Fruit fly (Drosophila melanogaster): ENCODE measurements around the gene CG8188.

CG8188 gene

dm6 chrX:17713740-17714135 lies 10.9 kb upstream of the CG8188 start (continued):
- TF ChIP-seq btn (GFP tag; optimal IDR thresholded peaks at IDR 0.05) (peak; percentile 70), lov (optimal IDR thresholded peaks at IDR 0.05) (no peak), lov (GFP tag; IDR thresholded peaks at IDR 0.05) (0 out of 3 replicates have a peak, but pooled peaks have one; percentile 36), toy (GFP tag; IDR thresholded peaks at IDR 0.05) (peak; percentile 57; the same call in 1 of the 2 replicates), Adf1 (GFP tag; IDR thresholded peaks at IDR 0.05) (no peak), ac (GFP tag; optimal IDR thresholded peaks at IDR 0.05) (no peak), CG10543 (GFP tag; optimal IDR thresholded peaks at IDR 0.05) (peak; percentile 37), CG13624 (GFP tag; optimal IDR thresholded peaks at IDR 0.05) (peak; percentile 38), usp (GFP tag; optimal IDR thresholded peaks at IDR 0.05) (no peak), chinmo (GFP tag; IDR thresholded peaks at IDR 0.05; ENCODE audit: partially characterized antibody) (no peak), fu2 (GFP tag; optimal IDR thresholded peaks at IDR 0.05) (peak; percentile 32), CG10979 (tag; optimal IDR thresholded peaks at IDR 0.05) (peak; percentile 58), lola (GFP tag; optimal IDR thresholded peaks at IDR 0.05) (peak in 1 of 3 experiments; percentile 6), psq (GFP tag; optimal IDR thresholded peaks at IDR 0.05) (no peak), CG1603 (tag; optimal IDR thresholded peaks at IDR 0.05) (peak; percentile 86), zfh1 (GFP tag; IDR thresholded peaks at IDR 0.05) (peak; percentile 88), CG30403 (GFP tag; optimal IDR thresholded peaks at IDR 0.05) (peak; percentile 51), pho (GFP tag; optimal IDR thresholded peaks at IDR 0.05) (peak; percentile 30), ham (GFP tag; IDR thresholded peaks at IDR 0.05) (no peak), amos (GFP tag; IDR thresholded peaks at IDR 0.05; ENCODE audit: partially characterized antibody) (no peak), CG1832 (GFP tag; optimal IDR thresholded peaks at IDR 0.05) (no peak), esg (GFP tag; conservative IDR thresholded peaks at IDR 0.05) (peak; percentile 70), repo (GFP tag; optimal IDR thresholded peaks at IDR 0.05) (peak; percentile 60), slou (GFP tag; optimal IDR thresholded peaks at IDR 0.05) (no peak), CG17328 (GFP tag; IDR thresholded peaks at IDR 0.05) (peak; percentile 79), zf30C (GFP tag; optimal IDR thresholded peaks at IDR 0.05) (no peak), ash1 (GFP tag; optimal IDR thresholded peaks at IDR 0.05) (no peak), Deaf1 (tag; optimal IDR thresholded peaks at IDR 0.05) (peak; percentile 19), Dref (GFP tag; IDR thresholded peaks at IDR 0.05) (no peak), CG17802 (tag; optimal IDR thresholded peaks at IDR 0.05) (peak; percentile 24), tap (tag; optimal IDR thresholded peaks at IDR 0.05) (peak; percentile 64), Oli (tag; optimal IDR thresholded peaks at IDR 0.05) (peak; percentile 47), Ptx1 (GFP tag; IDR thresholded peaks at IDR 0.05) (peak; percentile 81), Blimp-1 (GFP tag; optimal IDR thresholded peaks at IDR 0.05) (peak; percentile 75), CG18599 (GFP tag; optimal IDR thresholded peaks at IDR 0.05) (peak; percentile 76), Hr51 (GFP tag; optimal IDR thresholded peaks at IDR 0.05) (peak in 1 of 2 experiments; percentile 29), CG12219 (GFP tag; optimal IDR thresholded peaks at IDR 0.05) (peak; percentile 70), CG8944 (GFP tag; optimal IDR thresholded peaks at IDR 0.05) (peak; percentile 73), CG5180 (GFP tag; optimal IDR thresholded peaks at IDR 0.05) (no peak), CG8765 (GFP tag; IDR thresholded peaks at IDR 0.05) (peak; percentile 71), gsb-n (tag; optimal IDR thresholded peaks at IDR 0.05) (peak; percentile 54), Rx (GFP tag; IDR thresholded peaks at IDR 0.05) (peak; percentile 78), Usf (GFP tag; optimal IDR thresholded peaks at IDR 0.05) (peak; percentile 43), gem (tag; optimal IDR thresholded peaks at IDR 0.05) (peak; percentile 59), h (optimal IDR thresholded peaks at IDR 0.05) (no peak), CG3065 (GFP tag; optimal IDR thresholded peaks at IDR 0.05) (no peak), disco-r (GFP tag; optimal IDR thresholded peaks at IDR 0.05) (no peak), CG6272 (GFP tag; IDR thresholded peaks at IDR 0.05) (peak; percentile 78), CG30431 (GFP tag; optimal IDR thresholded peaks at IDR 0.05) (no peak)
